Worm (Caenorhabditis elegans) whole organism, L4 larva: ENCODE results near the gene cra-1.

Experiments
- F49E8.2 ChIP-seq: sonication (generic microtip); optimal IDR thresholded peaks from 2 replicates; lab custom pipeline; 2016; ENCODE audit warnings: missing compliant biosample characterization, mild to moderate bottlenecking, missing genetic modification characterization, borderline replicate concordance
- R02D3.7 ChIP-seq: fragments of 150-350 bp; sonication (generic microtip); optimal IDR thresholded peaks from 3 replicates; lab custom pipeline; 2014; ENCODE audit warnings: missing biosample characterization, missing genetic modification characterization
- T20F7.1 ChIP-seq: fragments of 200-800 bp; sonication (Bioruptor generic); optimal IDR thresholded peaks from 2 replicates; lab custom pipeline; 2018; ENCODE audit warnings: mild to moderate bottlenecking, missing genetic modification characterization, missing compliant biosample characterization
- T26A8.4 ChIP-seq: fragments of 200-800 bp; sonication (Bioruptor generic); IDR thresholded peaks from 2 replicates; pipeline ENCODE4 v1.3.6; 2022; ENCODE audit warnings: missing genetic modification characterization, missing compliant biosample characterization
- Y105C5A.15 ChIP-seq: fragments of 200-800 bp; sonication (Bioruptor generic); IDR thresholded peaks from 2 replicates; pipeline ENCODE4 v1.3.6; 2022; ENCODE audit warnings: missing genetic modification characterization, missing compliant biosample characterization
- ceh-20 ChIP-seq: fragments of 200-800 bp; sonication (Bioruptor generic); IDR thresholded peaks from 2 replicates; pipeline ENCODE4 v1.3.6; 2022; ENCODE audit warnings: missing genetic modification reagents, missing genetic modification characterization, missing compliant biosample characterization
- ceh-44 ChIP-seq: fragments of 200-800 bp; sonication (Bioruptor generic); IDR thresholded peaks from 2 replicates; pipeline ENCODE4 v1.3.6; 2022; ENCODE audit warnings: missing genetic modification reagents, missing genetic modification characterization, missing compliant biosample characterization
- ceh-62 ChIP-seq: sonication (generic microtip); optimal IDR thresholded peaks from 2 replicates; lab custom pipeline; 2017; ENCODE audit warnings: missing biosample characterization, missing genetic modification characterization
- ceh-82 ChIP-seq: sonication (generic microtip); optimal IDR thresholded peaks from 2 replicates; lab custom pipeline; 2017; ENCODE audit warnings: missing biosample characterization, missing genetic modification characterization
- cey-2 ChIP-seq: sonication (generic microtip); optimal IDR thresholded peaks from 3 replicates; lab custom pipeline; 2017; ENCODE audit warnings: missing genetic modification characterization, mild to moderate bottlenecking, missing compliant biosample characterization, antibody characterized with exemption, borderline replicate concordance; ENCODE audit not compliant: insufficient read depth
- ctbp-1 ChIP-seq: fragments of 200-800 bp; sonication (Bioruptor generic); IDR thresholded peaks from 2 replicates; pipeline ENCODE4 v1.3.6; 2022; ENCODE audit warnings: missing genetic modification reagents, missing genetic modification characterization, missing compliant biosample characterization
- daf-12 ChIP-seq: fragments of 150-350 bp; optimal IDR thresholded peaks from 2 replicates; lab custom pipeline; 2014; ENCODE audit warnings: missing biosample characterization, missing genetic modification reagents, missing genetic modification characterization
- daf-16 ChIP-seq, 3 experiments: sonication (generic microtip); optimal IDR thresholded peaks; 2 replicates each; lab custom pipeline; 2016 to 2017; ENCODE audit warnings: missing genetic modification characterization in 3 of 3, missing genetic modification reagents in 3 of 3, mild to moderate bottlenecking in 2 of 3, missing compliant biosample characterization in 2 of 3, missing biosample characterization in 1 of 3, moderate library complexity in 1 of 3
- daf-19 ChIP-seq: fragments of 200-800 bp; sonication (Bioruptor generic); conservative IDR thresholded peaks from 2 replicates; pipeline ENCODE4 v1.3.6; 2022; ENCODE audit warnings: missing genetic modification characterization, missing compliant biosample characterization
- dmd-6 ChIP-seq: fragments of 200-800 bp; sonication (Bioruptor generic); IDR thresholded peaks from 2 replicates; pipeline ENCODE4 v1.3.6; 2022; ENCODE audit warnings: missing genetic modification reagents, missing genetic modification characterization, missing compliant biosample characterization
- dmd-8 ChIP-seq: fragments of 200-800 bp; sonication (Bioruptor generic); IDR thresholded peaks from 2 replicates; pipeline ENCODE4 v1.3.6; 2022; ENCODE audit warnings: missing genetic modification characterization, missing compliant biosample characterization
- dve-1 ChIP-seq: sonication (generic microtip); optimal IDR thresholded peaks from 2 replicates; lab custom pipeline; 2017; ENCODE audit warnings: antibody characterized with exemption, mild to moderate bottlenecking, missing genetic modification characterization, missing compliant biosample characterization; ENCODE audit not compliant: insufficient read depth
- fos-1 ChIP-seq: fragments of 150-350 bp; optimal IDR thresholded peaks from 2 replicates; lab custom pipeline; 2014; ENCODE audit warnings: missing biosample characterization, missing genetic modification characterization
- hlh-11 ChIP-seq: fragments of 200-800 bp; sonication (Bioruptor generic); optimal IDR thresholded peaks from 2 replicates; lab custom pipeline; 2018; ENCODE audit warnings: mild to moderate bottlenecking, missing genetic modification characterization, missing compliant biosample characterization
- hlh-30 ChIP-seq: sonication (generic microtip); optimal IDR thresholded peaks from 2 replicates; lab custom pipeline; 2017; ENCODE audit warnings: antibody characterized with exemption, mild to moderate bottlenecking, missing genetic modification characterization, missing compliant biosample characterization; ENCODE audit not compliant: insufficient read depth
- hmg-1.1 ChIP-seq: fragments of 200-800 bp; sonication (Bioruptor generic); IDR thresholded peaks from 2 replicates; pipeline ENCODE4 v1.3.6; 2022; ENCODE audit warnings: missing genetic modification reagents, missing genetic modification characterization, missing compliant biosample characterization
- lim-7 ChIP-seq: fragments of 200-800 bp; sonication (Bioruptor generic); IDR thresholded peaks from 2 replicates; pipeline ENCODE4 v1.3.6; 2022; ENCODE audit warnings: missing genetic modification characterization, missing compliant biosample characterization
- lin-1 ChIP-seq: fragments of 200-800 bp; sonication (Bioruptor generic); IDR thresholded peaks from 2 replicates; pipeline ENCODE4 v1.3.6; 2022; ENCODE audit warnings: missing genetic modification reagents, missing genetic modification characterization, missing compliant biosample characterization
- lin-15B ChIP-seq: fragments of 150-350 bp; sonication (generic microtip); optimal IDR thresholded peaks from 3 replicates; lab custom pipeline; 2014; ENCODE audit warnings: missing biosample characterization, missing genetic modification characterization
- lsy-2 ChIP-seq, 2 experiments: fragments of 150-350 bp in 1 of 2; sonication (generic microtip) in 1 of 2; optimal IDR thresholded peaks; 2 replicates each; lab custom pipeline; 2014 to 2017; ENCODE audit warnings: missing biosample characterization in 2 of 2, missing genetic modification characterization in 2 of 2
- madf-9 ChIP-seq: fragments of 200-800 bp; sonication (Bioruptor generic); conservative IDR thresholded peaks from 2 replicates; pipeline ENCODE4 v1.3.6; 2022; ENCODE audit warnings: missing genetic modification reagents, missing genetic modification characterization, missing compliant biosample characterization
- mdl-1 ChIP-seq, 2 experiments: fragments of 150-350 bp in 1 of 2; sonication (generic microtip) in 1 of 2; optimal IDR thresholded peaks; 2 replicates each; lab custom pipeline; 2014 to 2017; ENCODE audit warnings: missing biosample characterization in 2 of 2, missing genetic modification characterization in 2 of 2
- mep-1 ChIP-seq: fragments of 150-350 bp; sonication (generic microtip); optimal IDR thresholded peaks from 3 replicates; lab custom pipeline; 2014; ENCODE audit warnings: missing biosample characterization, missing genetic modification characterization
- mxl-2 ChIP-seq: fragments of 200-800 bp; sonication (Bioruptor generic); conservative IDR thresholded peaks from 2 replicates; pipeline ENCODE4 v1.3.6; 2022; ENCODE audit warnings: missing genetic modification reagents, missing genetic modification characterization, missing compliant biosample characterization
- nhr-10 ChIP-seq: fragments of 150-350 bp; optimal IDR thresholded peaks from 2 replicates; lab custom pipeline; 2014; ENCODE audit warnings: missing biosample characterization, missing genetic modification characterization
- nhr-11 ChIP-seq: fragments of 150-350 bp; optimal IDR thresholded peaks from 2 replicates; lab custom pipeline; 2014; ENCODE audit warnings: missing biosample characterization, missing genetic modification characterization
- nhr-25 ChIP-seq: sonication (generic microtip); optimal IDR thresholded peaks from 2 replicates; lab custom pipeline; 2017; ENCODE audit warnings: missing genetic modification characterization, mild to moderate bottlenecking, missing compliant biosample characterization, antibody characterized with exemption, moderate library complexity, borderline replicate concordance; ENCODE audit not compliant: insufficient read depth
- nhr-28 ChIP-seq: fragments of 150-350 bp; optimal IDR thresholded peaks from 2 replicates; lab custom pipeline; 2014; ENCODE audit warnings: missing biosample characterization, missing genetic modification characterization
- nhr-48 ChIP-seq: sonication (generic microtip); optimal IDR thresholded peaks from 2 replicates; lab custom pipeline; 2016; ENCODE audit warnings: mild to moderate bottlenecking, missing genetic modification characterization, missing compliant biosample characterization
- pha-4 ChIP-seq, 2 experiments: fragments of 150-350 bp in 1 of 2; fragments of 200-800 bp in 1 of 2; sonication (Bioruptor generic) in 1 of 2; IDR thresholded peaks in 1 of 2; optimal IDR thresholded peaks in 1 of 2; 2 replicates each; pipeline versions ENCODE4 v1.3.6 to Lab custom; 2014 to 2022; ENCODE audit warnings: missing genetic modification characterization in 2 of 2, missing genetic modification reagents in 2 of 2, missing biosample characterization in 1 of 2, missing compliant biosample characterization in 1 of 2
- php-3 ChIP-seq: fragments of 200-800 bp; sonication (Bioruptor generic); IDR thresholded peaks from 2 replicates; pipeline ENCODE4 v1.3.6; 2022; ENCODE audit warnings: missing genetic modification reagents, missing genetic modification characterization, missing compliant biosample characterization
- saeg-2 ChIP-seq: fragments of 200-800 bp; sonication (Bioruptor generic); IDR thresholded peaks from 2 replicates; pipeline ENCODE4 v1.3.6; 2022; ENCODE audit warnings: missing genetic modification reagents, missing genetic modification characterization, missing compliant biosample characterization
- set-16 ChIP-seq: fragments of 200-800 bp; sonication (Bioruptor generic); IDR thresholded peaks from 2 replicates; pipeline ENCODE4 v1.3.6; 2022; ENCODE audit warnings: missing genetic modification reagents, missing genetic modification characterization, missing compliant biosample characterization
- snpc-4 ChIP-seq: fragments of 150-350 bp; optimal IDR thresholded peaks from 2 replicates; lab custom pipeline; 2014; ENCODE audit warnings: missing biosample characterization, missing genetic modification characterization
- spr-1 ChIP-seq: sonication (generic microtip); optimal IDR thresholded peaks from 2 replicates; lab custom pipeline; 2016; ENCODE audit warnings: mild to moderate bottlenecking, missing genetic modification characterization, missing compliant biosample characterization
- tra-1 ChIP-seq: fragments of 200-800 bp; sonication (Bioruptor generic); IDR thresholded peaks from 2 replicates; pipeline ENCODE4 v1.3.6; 2022; ENCODE audit warnings: missing genetic modification reagents, missing genetic modification characterization, missing compliant biosample characterization
- unc-62 ChIP-seq, 3 experiments: fragments of 150-350 bp in 1 of 3; sonication (generic microtip); optimal IDR thresholded peaks in 2 of 3; peaks in 1 of 3; 1 replicate in 1 of 3; 2 replicates in 2 of 3; lab custom pipeline; 2014 to 2017; ENCODE audit warnings: missing biosample characterization in 3 of 3, missing genetic modification characterization in 3 of 3, missing genetic modification reagents in 3 of 3, missing genotype in 1 of 3
- zfp-2 ChIP-seq: sonication (generic microtip); optimal IDR thresholded peaks from 2 replicates; lab custom pipeline; 2016; ENCODE audit warnings: mild to moderate bottlenecking, missing genetic modification characterization, missing compliant biosample characterization
- zip-2 ChIP-seq: fragments of 150-350 bp; optimal IDR thresholded peaks from 2 replicates; lab custom pipeline; 2014; ENCODE audit warnings: missing biosample characterization, missing genetic modification characterization
- ztf-11 ChIP-seq: fragments of 150-350 bp; optimal IDR thresholded peaks from 2 replicates; lab custom pipeline; 2014; ENCODE audit warnings: missing biosample characterization, missing genetic modification characterization

cra-1 gene

ce11 chrIII:6898518-6898917 lies 29.3 kb upstream of the cra-1 start (continued):
- TF ChIP-seq lin-1: 0 out of 2 replicates have a peak, but pooled peaks have one; percentile 31
- TF ChIP-seq nhr-11: peak; percentile 69
- peak; percentile 84 for TF ChIP-seq hlh-30 (tag; lab: Kevin White, UChicago)
- TF ChIP-seq mep-1: peak; percentile 39

- TF ChIP-seq snpc-4 (tag; lab: Kevin White, UChicago) (no peak), set-16 (GFP tag; lab: Robert Waterston, UW) (no peak), daf-16 (GFP tag; optimal IDR thresholded peaks at IDR 0.05; lab: Kevin White, UChicago) (peak in 1 of 2 experiments; percentile 18), daf-16 (tag; optimal IDR thresholded peaks at IDR 0.05; lab: Kevin White, UChicago) (peak; percentile 68), F49E8.2 (tag; lab: Kevin White, UChicago) (no peak), ceh-62 (tag; lab: Kevin White, UChicago) (no peak), nhr-28 (peak; percentile 84), dmd-6 (GFP tag; lab: Robert Waterston, UW) (peak; percentile 94), php-3 (GFP tag; lab: Robert Waterston, UW) (0 out of 2 replicates have a peak, but pooled peaks have one; percentile 39), zfp-2 (tag; lab: Kevin White, UChicago) (no peak), pha-4 (GFP tag; IDR thresholded peaks at IDR 0.05; lab: Robert Waterston, UW) (0 out of 2 replicates have a peak, but pooled peaks have one; percentile 30), pha-4 (tag; optimal IDR thresholded peaks at IDR 0.05; lab: Kevin White, UChicago) (no peak), zip-2 (tag; lab: Kevin White, UChicago) (peak; percentile 8), ceh-82 (no peak), hlh-30 (tag; lab: Kevin White, UChicago) (peak; percentile 91), saeg-2 (no peak), hlh-11 (tag; lab: Kevin White, UChicago) (peak; percentile 93), spr-1 (tag; lab: Kevin White, UChicago) (peak; percentile 22), lsy-2 (tag; optimal IDR thresholded peaks at IDR 0.05; lab: Kevin White, UChicago) (peak; percentile 50 to 84), nhr-48 (tag; lab: Kevin White, UChicago) (peak; percentile 78), lin-1 (peak; percentile 64; the same call in 1 of the 2 replicates), mdl-1 (tag; optimal IDR thresholded peaks at IDR 0.05; lab: Kevin White, UChicago) (peak; percentile 22 to 72), mxl-2 (peak; percentile 99), daf-19 (no peak), ctbp-1 (GFP tag; lab: Robert Waterston, UW) (peak; percentile 57; the same call in 1 of the 2 replicates), fos-1 (tag; lab: Kevin White, UChicago) (no peak), dve-1 (tag; lab: Kevin White, UChicago) (peak; percentile 73), daf-12 (tag; lab: Kevin White, UChicago) (no peak), nhr-10 (tag; lab: Kevin White, UChicago) (peak; percentile 23), ztf-11 (tag; lab: Kevin White, UChicago) (no peak), T20F7.1 (GFP tag; lab: Kevin White, UChicago) (peak; percentile 60), hmg-1.1 (GFP tag; lab: Robert Waterston, UW) (peak; percentile 76), mep-1 (peak; percentile 69), dmd-8 (GFP tag; lab: Robert Waterston, UW) (no peak), ceh-20 (GFP tag; lab: Robert Waterston, UW) (0 out of 2 replicates have a peak, but pooled peaks have one; percentile 37), lim-7 (GFP tag; lab: Robert Waterston, UW) (no peak), T26A8.4 (GFP tag; lab: Robert Waterston, UW) (peak; percentile 59), unc-62 (GFP tag; optimal IDR thresholded peaks at IDR 0.05 in 1 of 2; lab: Kevin White, UChicago) (peak in 1 of 2 experiments; percentile 90), unc-62 (tag; optimal IDR thresholded peaks at IDR 0.05; lab: Kevin White, UChicago) (no peak), nhr-25 (no peak), Y105C5A.15 (GFP tag; lab: Robert Waterston, UW) (no peak), cey-2 (tag; lab: Kevin White, UChicago) (peak; percentile 19), tra-1 (GFP tag; lab: Robert Waterston, UW) (peak; percentile 32; the same call in 1 of the 2 replicates), lin-15B (tag; lab: Kevin White, UChicago) (no peak), madf-9 (GFP tag; lab: Robert Waterston, UW) (no peak), R02D3.7 (no peak), ceh-44 (GFP tag; lab: Robert Waterston, UW) (no peak)
These were observed 28.4 kb upstream of the cra-1 start, which contains the start of gene T07E3.4 for ce11 chrIII:6897587-6898064. T07E3.4 (plus strand) TSS chrIII:6898014.
